Fruit fly (Drosophila melanogaster) whole organism, embryonic: ENCODE results near the gene UbcE2H.

Source experiments
- Awh ChIP-seq: fragments of 200-800 bp; sonication (Bioruptor generic); IDR thresholded peaks from 2 replicates; pipeline ENCODE4, ENCODE4 v1.3.6; 2022; ENCODE audit warnings: missing biosample characterization, missing genetic modification characterization
- CG10267 ChIP-seq: fragments of 200-800 bp; sonication (Bioruptor generic); optimal IDR thresholded peaks from 2 replicates; lab custom pipeline; 2018; ENCODE audit warnings: missing biosample characterization, mild to moderate bottlenecking, missing genetic modification characterization, moderate library complexity
- CG10274 ChIP-seq: fragments of 200-800 bp; sonication (Bioruptor generic); optimal IDR thresholded peaks from 3 replicates; lab custom pipeline; 2017; ENCODE audit warnings: missing biosample characterization, mild to moderate bottlenecking, missing genetic modification characterization
- CG10959 ChIP-seq: fragments of 200-800 bp; sonication (Bioruptor generic); IDR thresholded peaks from 2 replicates; pipeline ENCODE4 v1.3.6; 2022; ENCODE audit warnings: missing biosample characterization, missing genetic modification characterization
- CG11723 ChIP-seq: fragments of 200-800 bp; sonication (Bioruptor generic); optimal IDR thresholded peaks from 2 replicates; lab custom pipeline; 2017; ENCODE audit warnings: missing biosample characterization, mild to moderate bottlenecking, missing genetic modification characterization
- CG12155 ChIP-seq: fragments of 200-800 bp; sonication (Bioruptor generic); optimal IDR thresholded peaks from 3 replicates; lab custom pipeline; 2016; ENCODE audit warnings: missing biosample characterization, missing genetic modification characterization
- CG13624 ChIP-seq: fragments of 200-800 bp; sonication (Bioruptor generic); optimal IDR thresholded peaks from 2 replicates; lab custom pipeline; 2016; ENCODE audit warnings: missing biosample characterization, missing genetic modification characterization
- CG15479 ChIP-seq: fragments of 200-800 bp; sonication (Bioruptor generic); optimal IDR thresholded peaks from 3 replicates; lab custom pipeline; 2019; ENCODE audit warnings: missing biosample characterization, mild to moderate bottlenecking, missing genetic modification characterization, moderate library complexity
- CG1647 ChIP-seq: fragments of 200-800 bp; sonication (Bioruptor generic); optimal IDR thresholded peaks from 3 replicates; lab custom pipeline; 2016; ENCODE audit warnings: missing biosample characterization, missing genetic modification characterization
- CG16815 ChIP-seq: fragments of 200-800 bp; sonication (Bioruptor generic); optimal IDR thresholded peaks from 3 replicates; lab custom pipeline; 2017; ENCODE audit warnings: missing biosample characterization, mild to moderate bottlenecking, missing genetic modification characterization
- CG17186 ChIP-seq: fragments of 200-800 bp; sonication (Bioruptor generic); optimal IDR thresholded peaks from 3 replicates; lab custom pipeline; 2017; ENCODE audit warnings: missing biosample characterization, missing genetic modification reagents, missing genetic modification characterization
- CG17328 ChIP-seq: fragments of 200-800 bp; sonication (Bioruptor generic); IDR thresholded peaks from 2 replicates; pipeline ENCODE4 v1.3.6; 2022; ENCODE audit warnings: missing biosample characterization, missing genetic modification characterization
- CG2120 ChIP-seq: fragments of 200-800 bp; sonication (Bioruptor generic); optimal IDR thresholded peaks from 3 replicates; lab custom pipeline; 2016; ENCODE audit warnings: missing biosample characterization, missing genetic modification characterization
- CG2202 ChIP-seq: fragments of 200-800 bp; sonication (Bioruptor generic); optimal IDR thresholded peaks from 2 replicates; lab custom pipeline; 2018; ENCODE audit warnings: missing biosample characterization, mild to moderate bottlenecking, missing genetic modification characterization
- CG34422 ChIP-seq: fragments of 200-800 bp; sonication (Bioruptor generic); IDR thresholded peaks from 3 replicates; pipeline ENCODE4 v1.3.6; 2022; ENCODE audit warnings: missing biosample characterization, missing genetic modification characterization
- CG3995 ChIP-seq: fragments of 200-800 bp; sonication (Bioruptor generic); optimal IDR thresholded peaks from 3 replicates; lab custom pipeline; 2016; ENCODE audit warnings: missing biosample characterization, missing genetic modification characterization
- CG4360 ChIP-seq: fragments of 200-800 bp; sonication (Bioruptor generic); IDR thresholded peaks from 2 replicates; pipeline ENCODE4 v1.3.6; 2022; ENCODE audit warnings: missing biosample characterization, missing genetic modification characterization
- CG4854 ChIP-seq: fragments of 200-800 bp; sonication (Bioruptor generic); optimal IDR thresholded peaks from 2 replicates; lab custom pipeline; 2016; ENCODE audit warnings: missing biosample characterization, missing genetic modification characterization, inconsistent platforms
- CG6791 ChIP-seq: fragments of 200-800 bp; sonication (Bioruptor generic); IDR thresholded peaks from 3 replicates; pipeline ENCODE4 v1.3.6; 2022; ENCODE audit warnings: missing biosample characterization, missing genetic modification characterization; ENCODE audit not compliant: partially characterized antibody
- CG7271 ChIP-seq: fragments of 200-800 bp; sonication (Bioruptor generic); optimal IDR thresholded peaks from 2 replicates; lab custom pipeline; 2018; ENCODE audit warnings: missing biosample characterization, mild to moderate bottlenecking, missing genetic modification characterization, moderate library complexity
- CG9437 ChIP-seq: fragments of 200-800 bp; sonication (Bioruptor generic); optimal IDR thresholded peaks from 2 replicates; lab custom pipeline; 2018; ENCODE audit warnings: missing biosample characterization, mild to moderate bottlenecking, missing genetic modification characterization
- CG9932 ChIP-seq: fragments of 200-800 bp; sonication (Bioruptor generic); IDR thresholded peaks from 2 replicates; pipeline ENCODE4 v1.3.6; 2022; ENCODE audit warnings: missing biosample characterization, missing genetic modification characterization
- Chrac-16 ChIP-seq: fragments of 200-800 bp; sonication (Bioruptor generic); optimal IDR thresholded peaks from 3 replicates; lab custom pipeline; 2016; ENCODE audit warnings: missing biosample characterization, missing genetic modification characterization
- D ChIP-seq, 2 experiments: fragments of 200-800 bp in 1 of 2; fragments of >200 bp in 1 of 2; sonication (Bioruptor generic) in 1 of 2; optimal IDR thresholded peaks; 2 replicates in 1 of 2; 3 replicates in 1 of 2; lab custom pipeline; 2017; ENCODE audit warnings: mild to moderate bottlenecking in 1 of 2, missing biosample characterization in 1 of 2, missing genetic modification characterization in 1 of 2, missing genetic modification reagents in 1 of 2
- D19B ChIP-seq: fragments of 200-800 bp; sonication (Bioruptor generic); optimal IDR thresholded peaks from 2 replicates; lab custom pipeline; 2017; ENCODE audit warnings: missing biosample characterization, mild to moderate bottlenecking, missing genetic modification characterization
- Eip74EF ChIP-seq, 2 experiments: fragments of 200-800 bp in 1 of 2; fragments of >200 bp in 1 of 2; sonication (Bioruptor generic) in 1 of 2; optimal IDR thresholded peaks; 2 replicates each; lab custom pipeline; 2017 to 2019; ENCODE audit warnings: missing biosample characterization in 2 of 2, missing genetic modification characterization in 2 of 2, mild to moderate bottlenecking in 1 of 2, moderate library complexity in 1 of 2
- Hand ChIP-seq: fragments of 200-800 bp; sonication (Bioruptor generic); optimal IDR thresholded peaks from 2 replicates; lab custom pipeline; 2017; ENCODE audit warnings: mild to moderate bottlenecking, missing biosample characterization, missing genetic modification reagents, missing genetic modification characterization
- Hsf ChIP-seq: fragments of 200-800 bp; sonication (Bioruptor generic); optimal IDR thresholded peaks from 3 replicates; lab custom pipeline; 2016; ENCODE audit warnings: missing biosample characterization, missing genetic modification characterization
- NfI ChIP-seq: fragments of 200-800 bp; sonication (Bioruptor generic); optimal IDR thresholded peaks from 3 replicates; lab custom pipeline; 2018; ENCODE audit warnings: missing biosample characterization, mild to moderate bottlenecking, missing genetic modification characterization, moderate library complexity
- Oaz ChIP-seq: fragments of 200-800 bp; sonication (Bioruptor generic); IDR thresholded peaks from 2 replicates; pipeline ENCODE4 v1.3.6; 2022; ENCODE audit warnings: missing biosample characterization, missing genetic modification characterization
- Sin3A ChIP-seq: fragments of >200 bp; optimal IDR thresholded peaks from 2 replicates; lab custom pipeline; 2018
- ab ChIP-seq: fragments of 200-800 bp; sonication (Bioruptor generic); optimal IDR thresholded peaks from 2 replicates; lab custom pipeline; 2016; ENCODE audit warnings: missing biosample characterization, missing genetic modification characterization
- abd-A ChIP-seq: fragments of 200-800 bp; sonication (Bioruptor generic); optimal IDR thresholded peaks from 3 replicates; lab custom pipeline; 2019; ENCODE audit warnings: missing biosample characterization, mild to moderate bottlenecking, missing genetic modification characterization, moderate library complexity
- bbx ChIP-seq: fragments of 200-800 bp; sonication (Bioruptor generic); IDR thresholded peaks from 2 replicates; pipeline ENCODE4 v1.3.6; 2022; ENCODE audit warnings: missing biosample characterization, missing genetic modification characterization; ENCODE audit not compliant: partially characterized antibody
- chif ChIP-seq, 2 experiments: fragments of 200-800 bp; sonication (Bioruptor generic); optimal IDR thresholded peaks; 3 replicates each; lab custom pipeline; 2016; ENCODE audit warnings: missing biosample characterization in 2 of 2, missing genetic modification characterization in 2 of 2
- crc ChIP-seq: fragments of 200-800 bp; sonication (Bioruptor generic); optimal IDR thresholded peaks from 2 replicates; lab custom pipeline; 2016; ENCODE audit warnings: missing biosample characterization, missing genetic modification characterization
- dan ChIP-seq: fragments of 200-800 bp; sonication (Bioruptor generic); IDR thresholded peaks from 2 replicates; pipeline ENCODE4 v1.3.6; 2022; ENCODE audit warnings: missing biosample characterization, missing genetic modification characterization
- dimm ChIP-seq: fragments of 200-800 bp; sonication (Bioruptor generic); IDR thresholded peaks from 2 replicates; pipeline ENCODE4 v1.3.6; 2022; ENCODE audit warnings: missing biosample characterization, missing genetic modification characterization
- fd64A ChIP-seq: fragments of 200-800 bp; sonication (Bioruptor generic); optimal IDR thresholded peaks from 3 replicates; lab custom pipeline; 2018; ENCODE audit warnings: missing biosample characterization, mild to moderate bottlenecking, missing genetic modification characterization
- gsb-n ChIP-seq: fragments of 200-800 bp; sonication (Bioruptor generic); optimal IDR thresholded peaks from 3 replicates; lab custom pipeline; 2018; ENCODE audit warnings: missing biosample characterization, mild to moderate bottlenecking, missing genetic modification characterization
- lola ChIP-seq, 3 experiments: fragments of >200 bp in 2 of 3; fragments of 200-800 bp in 1 of 3; sonication (Bioruptor generic) in 1 of 3; optimal IDR thresholded peaks; 2 replicates each; lab custom pipeline; 2017 to 2019; ENCODE audit warnings: missing biosample characterization in 3 of 3, missing genetic modification characterization in 3 of 3, mild to moderate bottlenecking in 1 of 3, moderate library complexity in 1 of 3
- nau ChIP-seq: fragments of 200-800 bp; sonication (Bioruptor generic); optimal IDR thresholded peaks from 3 replicates; lab custom pipeline; 2017; ENCODE audit warnings: missing biosample characterization, mild to moderate bottlenecking, missing genetic modification characterization, missing genetic modification reagents
- oc ChIP-seq: fragments of 200-800 bp; sonication (Bioruptor generic); optimal IDR thresholded peaks from 2 replicates; lab custom pipeline; 2018; ENCODE audit warnings: missing biosample characterization, mild to moderate bottlenecking, missing genetic modification characterization, moderate library complexity
- pzg ChIP-seq: fragments of 200-800 bp; sonication (Bioruptor generic); optimal IDR thresholded peaks from 3 replicates; lab custom pipeline; 2018; ENCODE audit warnings: missing biosample characterization, mild to moderate bottlenecking, missing genetic modification characterization, moderate library complexity
- sqz ChIP-seq: fragments of 200-800 bp; sonication (Bioruptor generic); optimal IDR thresholded peaks from 3 replicates; lab custom pipeline; 2018; ENCODE audit warnings: missing biosample characterization, mild to moderate bottlenecking, missing genetic modification characterization
- ssp ChIP-seq: fragments of 200-800 bp; sonication (Bioruptor generic); IDR thresholded peaks from 2 replicates; pipeline ENCODE4 v1.3.6; 2022; ENCODE audit warnings: missing biosample characterization, missing genetic modification characterization
- tgo ChIP-seq: fragments of 200-800 bp; sonication (Bioruptor generic); IDR thresholded peaks from 3 replicates; pipeline ENCODE4 v1.3.6; 2022; ENCODE audit warnings: missing biosample characterization, missing genetic modification characterization
- tx ChIP-seq: fragments of 200-800 bp; sonication (Bioruptor generic); optimal IDR thresholded peaks from 2 replicates; lab custom pipeline; 2016; ENCODE audit warnings: missing biosample characterization, missing genetic modification characterization

Gene UbcE2H

DNA sequence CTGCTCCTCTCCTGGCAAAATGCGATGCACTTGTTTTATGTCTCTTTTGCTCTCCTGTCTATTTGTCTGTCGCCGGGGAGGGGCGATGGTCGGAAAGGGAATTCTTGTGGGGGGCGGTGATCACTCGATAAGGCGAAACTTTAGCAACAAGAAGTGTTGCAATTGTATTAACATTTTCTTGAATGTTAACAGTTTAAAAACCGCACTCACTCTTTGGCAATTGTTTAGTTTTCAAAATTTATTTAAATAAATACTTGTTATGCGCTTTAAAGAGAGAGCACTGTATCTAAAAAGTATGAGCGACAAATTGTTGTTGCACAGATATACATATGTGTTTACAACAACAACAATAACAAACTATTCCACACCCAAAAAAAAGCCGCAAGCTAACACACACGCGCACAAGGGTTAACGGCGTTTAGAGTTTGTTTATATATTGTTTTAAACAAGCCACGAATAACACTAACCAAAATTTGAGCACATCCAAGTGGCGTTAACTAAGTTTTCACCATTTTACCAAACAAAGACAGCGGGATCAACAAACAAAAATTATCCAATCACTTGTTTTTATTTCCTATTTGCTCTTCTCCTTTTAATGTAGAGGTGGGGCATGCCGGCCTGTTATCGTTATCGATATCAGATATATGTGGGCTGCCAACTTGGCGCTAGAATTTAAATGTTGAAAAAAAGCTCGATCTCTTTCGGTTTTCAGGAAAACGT is 7.8 kb upstream of the UbcE2H start, which contains the start of gene CG2258 (continued):
- peak; percentile 70 for TF ChIP-seq CG9437 (GFP tag; lab: Kevin White, UChicago)
- peak; percentile 86 for TF ChIP-seq CG17328
- peak; percentile 64; the same call in 1 of the 2 replicates for TF ChIP-seq Oaz (GFP tag; lab: Robert Waterston, UW)
- peak; percentile 49 for TF ChIP-seq CG2202 (tag; lab: Kevin White, UChicago)
- TF ChIP-seq Awh (GFP tag; lab: Robert Waterston, UW), result peak; percentile 76
- peak; percentile 73 for TF ChIP-seq ssp
- peak; percentile 70 for TF ChIP-seq fd64A
- TF ChIP-seq tgo (GFP tag; lab: Robert Waterston, UW), result peak; percentile 81
- peak; percentile 52 for TF ChIP-seq D19B (GFP tag; lab: Kevin White, UChicago)
- TF ChIP-seq CG4360, result peak; percentile 71
- peak; percentile 79 for TF ChIP-seq CG9932 (GFP tag; lab: Robert Waterston, UW)
- TF ChIP-seq sqz (GFP tag; lab: Kevin White, UChicago), result peak; percentile 82
- peak; percentile 62 for TF ChIP-seq tx (GFP tag; lab: Kevin White, UChicago)
- TF ChIP-seq CG34422, result peak; percentile 89
- no peak for TF ChIP-seq Sin3A
- TF ChIP-seq CG3995 (GFP tag; lab: Kevin White, UChicago), result peak; percentile 38
- TF ChIP-seq crc (GFP tag; lab: Kevin White, UChicago), result no peak
- TF ChIP-seq CG11723 (GFP tag; lab: Kevin White, UChicago), result peak; percentile 68
- TF ChIP-seq CG6791 (GFP tag; lab: Robert Waterston, UW), result no peak
- peak in 1 of 3 experiments; percentile 58 for TF ChIP-seq lola (GFP tag; optimal IDR thresholded peaks at IDR 0.05; lab: Kevin White, UChicago)
- TF ChIP-seq CG10959 (GFP tag; lab: Robert Waterston, UW), result peak; percentile 58
- peak; percentile 65 for TF ChIP-seq CG13624 (GFP tag; lab: Kevin White, UChicago)
- TF ChIP-seq dan, result no peak
- peak; percentile 84 for TF ChIP-seq NfI
- TF ChIP-seq ab (GFP tag; lab: Kevin White, UChicago), result peak; percentile 12
- TF ChIP-seq Chrac-16 (GFP tag; lab: Kevin White, UChicago), result peak; percentile 76
- peak; percentile 87 for TF ChIP-seq CG2120 (GFP tag; lab: Kevin White, UChicago)
- TF ChIP-seq gsb-n, result peak; percentile 76
- TF ChIP-seq CG17186 (GFP tag; lab: Kevin White, UChicago), result no peak
- TF ChIP-seq oc (tag; lab: Kevin White, UChicago), result peak; percentile 92
- peak in 1 of 2 experiments; percentile 83 for TF ChIP-seq Eip74EF (GFP tag; optimal IDR thresholded peaks at IDR 0.05; lab: Kevin White, UChicago)
- peak; percentile 20; the same call in 1 of the 2 replicates for TF ChIP-seq bbx (GFP tag; lab: Robert Waterston, UW)
- peak; percentile 66 for TF ChIP-seq Hand (GFP tag; lab: Kevin White, UChicago)
- TF ChIP-seq CG16815, result peak; percentile 67
- TF ChIP-seq pzg, result peak; percentile 31
- TF ChIP-seq CG7271 (tag; lab: Kevin White, UChicago), result no peak
- TF ChIP-seq CG10274, result peak; percentile 58
- peak; percentile 79 for TF ChIP-seq nau
- TF ChIP-seq Hsf (GFP tag; lab: Kevin White, UChicago), result peak; percentile 85
- TF ChIP-seq CG10267, result peak; percentile 74
- peak; percentile 77 for TF ChIP-seq CG1647 (GFP tag; lab: Kevin White, UChicago)
- TF ChIP-seq abd-A, result no peak
- peak; percentile 78 for TF ChIP-seq CG12155 (GFP tag; lab: Kevin White, UChicago)
- TF ChIP-seq CG4854 (GFP tag; lab: Kevin White, UChicago), result peak; percentile 46
- peak; percentile 71 to 78 for TF ChIP-seq chif (GFP tag; optimal IDR thresholded peaks at IDR 0.05; lab: Kevin White, UChicago)
- no peak for TF ChIP-seq CG15479 (GFP tag; lab: Kevin White, UChicago)
- peak; percentile 73 for TF ChIP-seq dimm (GFP tag; lab: Robert Waterston, UW)
- no peak for TF ChIP-seq D (optimal IDR thresholded peaks at IDR 0.05; lab: Kevin White, UChicago)
- peak; percentile 86 for TF ChIP-seq D (GFP tag; optimal IDR thresholded peaks at IDR 0.05; lab: Kevin White, UChicago)
